Worm (Caenorhabditis elegans) whole organism, mixed stage, embryonic: Measurements from ENCODE around the gene F10E9.7.

Experiments
- blmp-1 ChIP-seq: fragments of 150-350 bp; optimal IDR thresholded peaks from 2 replicates; lab custom pipeline; 2014; ENCODE audit warnings: missing biosample characterization, missing genetic modification characterization
- hlh-1 ChIP-seq: fragments of 150-350 bp; optimal IDR thresholded peaks from 2 replicates; lab custom pipeline; 2014; ENCODE audit warnings: missing biosample characterization, missing genetic modification reagents, missing genetic modification characterization
- lin-13 ChIP-seq: fragments of 150-350 bp; optimal IDR thresholded peaks from 2 replicates; lab custom pipeline; 2014; ENCODE audit warnings: missing biosample characterization, missing genetic modification characterization
- lsy-2 ChIP-seq: fragments of 150-350 bp; optimal IDR thresholded peaks from 2 replicates; lab custom pipeline; 2014; ENCODE audit warnings: missing biosample characterization, missing genetic modification characterization
- nhr-12 ChIP-seq: fragments of 150-350 bp; optimal IDR thresholded peaks from 2 replicates; lab custom pipeline; 2014; ENCODE audit warnings: missing biosample characterization, missing genetic modification characterization
- nhr-237 ChIP-seq: fragments of 150-350 bp; optimal IDR thresholded peaks from 2 replicates; lab custom pipeline; 2014; ENCODE audit warnings: missing biosample characterization, missing genetic modification characterization
- nhr-76 ChIP-seq: sonication (generic microtip); optimal IDR thresholded peaks from 2 replicates; lab custom pipeline; 2017; ENCODE audit warnings: missing biosample characterization, missing genetic modification characterization
- pha-4 ChIP-seq: fragments of 150-350 bp; optimal IDR thresholded peaks from 2 replicates; lab custom pipeline; 2018; ENCODE audit warnings: missing biosample characterization, missing genetic modification reagents, missing genetic modification characterization
- snpc-4 ChIP-seq: fragments of 150-350 bp; optimal IDR thresholded peaks from 2 replicates; lab custom pipeline; 2014; ENCODE audit warnings: missing biosample characterization, missing genetic modification characterization

ce11 chrIII:8305304-8305703 is 1.9 kb downstream of the F10E9.7 start:
- TF ChIP-seq lin-13 (tag; lab: Kevin White, UChicago), result no peak
- TF ChIP-seq hlh-1 (tag; lab: Kevin White, UChicago), result no peak
- no peak for TF ChIP-seq snpc-4
- TF ChIP-seq pha-4 (tag; lab: Kevin White, UChicago), result no peak
- TF ChIP-seq blmp-1, result no peak
- TF ChIP-seq nhr-237 (tag; lab: Kevin White, UChicago), result no peak
- no peak for TF ChIP-seq nhr-12 (tag; lab: Kevin White, UChicago)
- no peak for TF ChIP-seq lsy-2 (tag; lab: Kevin White, UChicago)
- no peak for TF ChIP-seq nhr-76
